Fruit fly (Drosophila melanogaster) whole organism, prepupa: ENCODE data around the gene CG16903.
A peak's percentile ranks its signal among the peaks of the same experiment; 100 is the strongest.

Experiments
- Blimp-1 ChIP-seq: fragments of 200-800 bp; sonication (Bioruptor generic); optimal IDR thresholded peaks from 3 replicates; lab custom pipeline; 2017; ENCODE audit warnings: missing biosample characterization, missing genetic modification characterization, mild to moderate bottlenecking, moderate library complexity, missing genetic modification reagents
- CG10631 ChIP-seq: fragments of 200-800 bp; sonication (Bioruptor generic); optimal IDR thresholded peaks from 2 replicates; lab custom pipeline; 2016; ENCODE audit warnings: missing biosample characterization, missing genetic modification characterization
- CG11294 ChIP-seq: fragments of 200-800 bp; sonication (Bioruptor generic); IDR thresholded peaks from 2 replicates; pipeline ENCODE4 v1.3.6; 2022; ENCODE audit warnings: missing biosample characterization, missing genetic modification characterization
- CG11762 ChIP-seq: fragments of 200-800 bp; sonication (Bioruptor generic); optimal IDR thresholded peaks from 3 replicates; lab custom pipeline; 2016; ENCODE audit warnings: missing biosample characterization, missing genetic modification characterization; ENCODE audit not compliant: insufficient read depth
- CG15336 ChIP-seq: fragments of 200-800 bp; sonication (Bioruptor generic); IDR thresholded peaks from 2 replicates; pipeline ENCODE4 v1.3.6; 2022; ENCODE audit warnings: missing biosample characterization, missing genetic modification characterization
- CG1621 ChIP-seq: fragments of 200-800 bp; sonication (Bioruptor generic); optimal IDR thresholded peaks from 3 replicates; lab custom pipeline; 2018; ENCODE audit warnings: missing biosample characterization, mild to moderate bottlenecking, missing genetic modification characterization
- CG16779 ChIP-seq: fragments of 200-800 bp; sonication (Bioruptor generic); optimal IDR thresholded peaks from 3 replicates; lab custom pipeline; 2017; ENCODE audit warnings: missing biosample characterization, mild to moderate bottlenecking, missing genetic modification characterization
- CG3032 ChIP-seq: fragments of 200-800 bp; optimal IDR thresholded peaks from 2 replicates; lab custom pipeline; 2019; ENCODE audit warnings: missing biosample characterization, mild to moderate bottlenecking, missing genetic modification characterization, moderate library complexity
- CG31627 ChIP-seq: fragments of 200-800 bp; sonication (Bioruptor generic); optimal IDR thresholded peaks from 3 replicates; lab custom pipeline; 2016; ENCODE audit warnings: missing biosample characterization, missing genetic modification characterization
- CG32006 ChIP-seq: fragments of 200-800 bp; sonication (Bioruptor generic); optimal IDR thresholded peaks from 3 replicates; lab custom pipeline; 2017; ENCODE audit warnings: missing biosample characterization, mild to moderate bottlenecking, missing genetic modification characterization
- CG34406 ChIP-seq: fragments of 200-800 bp; sonication (Bioruptor generic); optimal IDR thresholded peaks from 3 replicates; lab custom pipeline; 2016; ENCODE audit warnings: missing biosample characterization, missing genetic modification characterization
- CG3919 ChIP-seq: fragments of 200-800 bp; sonication (Bioruptor generic); optimal IDR thresholded peaks from 3 replicates; lab custom pipeline; 2016; ENCODE audit warnings: missing biosample characterization, missing genetic modification characterization
- CG4318 ChIP-seq: fragments of 200-800 bp; sonication (Bioruptor generic); optimal IDR thresholded peaks from 3 replicates; lab custom pipeline; 2017; ENCODE audit warnings: missing biosample characterization, mild to moderate bottlenecking, missing genetic modification characterization
- CG6163 ChIP-seq: fragments of 200-800 bp; sonication (Bioruptor generic); IDR thresholded peaks from 3 replicates; pipeline ENCODE4 v1.3.6; 2022; ENCODE audit warnings: missing biosample characterization, missing genetic modification characterization
- CG6854 ChIP-seq: fragments of 200-800 bp; sonication (Bioruptor generic); optimal IDR thresholded peaks from 2 replicates; lab custom pipeline; 2017; ENCODE audit warnings: missing biosample characterization, mild to moderate bottlenecking, missing genetic modification characterization
- CG7368 ChIP-seq: fragments of 200-800 bp; sonication (Bioruptor generic); optimal IDR thresholded peaks from 3 replicates; lab custom pipeline; 2016; ENCODE audit warnings: missing biosample characterization, missing genetic modification characterization
- CG8119 ChIP-seq: fragments of 200-800 bp; sonication (Bioruptor generic); IDR thresholded peaks from 3 replicates; pipeline ENCODE4 v1.3.6; 2022; ENCODE audit warnings: missing biosample characterization, missing genetic modification characterization
- CG8632 ChIP-seq: fragments of 200-800 bp; sonication (Bioruptor generic); optimal IDR thresholded peaks from 3 replicates; lab custom pipeline; 2016; ENCODE audit warnings: missing biosample characterization, missing genetic modification characterization
- Eip75B ChIP-seq: fragments of 200-800 bp; sonication (Bioruptor generic); optimal IDR thresholded peaks from 3 replicates; lab custom pipeline; 2016; ENCODE audit warnings: missing biosample characterization, missing genetic modification characterization
- Eip78C ChIP-seq: fragments of 200-800 bp; sonication (Bioruptor generic); peaks from one replicate; lab custom pipeline; 2016; ENCODE audit warnings: missing biosample characterization, missing genetic modification characterization
- Ets21C ChIP-seq: fragments of 200-800 bp; sonication (Bioruptor generic); optimal IDR thresholded peaks from 3 replicates; lab custom pipeline; 2016; ENCODE audit warnings: missing biosample characterization, missing genetic modification characterization
- Ets96B ChIP-seq: fragments of 200-800 bp; optimal IDR thresholded peaks from 2 replicates; lab custom pipeline; 2019; ENCODE audit warnings: missing biosample characterization, mild to moderate bottlenecking, missing genetic modification characterization, moderate library complexity
- Gug ChIP-seq: fragments of 200-800 bp; sonication (Bioruptor generic); IDR thresholded peaks from 2 replicates; pipeline ENCODE4 v1.3.6; 2022; ENCODE audit warnings: missing biosample characterization, missing genetic modification characterization
- Hr38 ChIP-seq: sonication (Bioruptor generic); optimal IDR thresholded peaks from 2 replicates; lab custom pipeline; 2016; ENCODE audit warnings: missing biosample characterization, missing genetic modification characterization
- Hr39 ChIP-seq: fragments of 200-800 bp; sonication (Bioruptor generic); optimal IDR thresholded peaks from 2 replicates; lab custom pipeline; 2016; ENCODE audit warnings: missing biosample characterization, missing genetic modification characterization
- Hr4 ChIP-seq: fragments of 200-800 bp; sonication (Bioruptor generic); optimal IDR thresholded peaks from 3 replicates; lab custom pipeline; 2016; ENCODE audit warnings: missing biosample characterization, missing genetic modification characterization
- Lpt ChIP-seq: fragments of 200-800 bp; sonication (Bioruptor generic); optimal IDR thresholded peaks from 3 replicates; lab custom pipeline; 2016; ENCODE audit warnings: missing biosample characterization, missing genetic modification characterization
- Met ChIP-seq: fragments of 200-800 bp; sonication (Bioruptor generic); optimal IDR thresholded peaks from 3 replicates; lab custom pipeline; 2016; ENCODE audit warnings: missing biosample characterization, missing genetic modification characterization
- OdsH ChIP-seq: fragments of 200-800 bp; sonication (Bioruptor generic); optimal IDR thresholded peaks from 3 replicates; lab custom pipeline; 2016; ENCODE audit warnings: missing biosample characterization, missing genetic modification characterization
- Smox ChIP-seq: fragments of 200-800 bp; sonication (Bioruptor generic); optimal IDR thresholded peaks from 3 replicates; lab custom pipeline; 2016; ENCODE audit warnings: missing biosample characterization, missing genetic modification characterization
- Sox102F ChIP-seq: fragments of 200-800 bp; sonication (Bioruptor generic); optimal IDR thresholded peaks from 2 replicates; lab custom pipeline; 2016; ENCODE audit warnings: missing biosample characterization, mild to moderate bottlenecking, missing genetic modification characterization
- Sox14 ChIP-seq: fragments of 200-800 bp; sonication (Bioruptor generic); optimal IDR thresholded peaks from 3 replicates; lab custom pipeline; 2016; ENCODE audit warnings: missing biosample characterization, missing genetic modification characterization
- Sox15 ChIP-seq: fragments of 200-800 bp; sonication (Bioruptor generic); optimal IDR thresholded peaks from 3 replicates; lab custom pipeline; 2016; ENCODE audit warnings: missing biosample characterization, missing genetic modification characterization
- achi ChIP-seq: fragments of 200-800 bp; sonication (Bioruptor generic); optimal IDR thresholded peaks from 3 replicates; lab custom pipeline; 2016; ENCODE audit warnings: missing biosample characterization, missing genetic modification characterization
- acj6 ChIP-seq: fragments of 200-800 bp; sonication (Bioruptor generic); optimal IDR thresholded peaks from 3 replicates; lab custom pipeline; 2016; ENCODE audit warnings: missing biosample characterization, missing genetic modification characterization
- dac ChIP-seq: fragments of 200-800 bp; sonication (Bioruptor generic); optimal IDR thresholded peaks from 2 replicates; lab custom pipeline; 2017; ENCODE audit warnings: missing biosample characterization, mild to moderate bottlenecking, missing genetic modification characterization
- dsx ChIP-seq: fragments of 200-800 bp; optimal IDR thresholded peaks from 3 replicates; lab custom pipeline; 2019; ENCODE audit warnings: missing biosample characterization, mild to moderate bottlenecking, missing genetic modification characterization, moderate library complexity; ENCODE audit not compliant: poor library complexity, severe bottlenecking
- eg ChIP-seq: fragments of 200-800 bp; sonication (Bioruptor generic); IDR thresholded peaks from 3 replicates; pipeline ENCODE4 v1.3.6; 2022; ENCODE audit warnings: missing biosample characterization, missing genetic modification characterization
- esn ChIP-seq: fragments of 200-800 bp; sonication (Bioruptor generic); optimal IDR thresholded peaks from 2 replicates; lab custom pipeline; 2016; ENCODE audit warnings: missing biosample characterization, mild to moderate bottlenecking, missing genetic modification characterization, moderate library complexity
- fd59A ChIP-seq: fragments of 200-800 bp; sonication (Bioruptor generic); optimal IDR thresholded peaks from 2 replicates; lab custom pipeline; 2017; ENCODE audit warnings: missing biosample characterization, mild to moderate bottlenecking, missing genetic modification characterization, missing genetic modification reagents
- fd85E ChIP-seq: fragments of 200-800 bp; sonication (Bioruptor generic); optimal IDR thresholded peaks from 3 replicates; lab custom pipeline; 2016; ENCODE audit warnings: missing biosample characterization, missing genetic modification characterization
- fkh ChIP-seq: fragments of 200-800 bp; sonication (Bioruptor generic); optimal IDR thresholded peaks from 3 replicates; lab custom pipeline; 2017; ENCODE audit warnings: missing biosample characterization, mild to moderate bottlenecking, missing genetic modification characterization, moderate library complexity
- lz ChIP-seq: fragments of 200-800 bp; sonication (Bioruptor generic); optimal IDR thresholded peaks from 3 replicates; lab custom pipeline; 2016; ENCODE audit warnings: missing biosample characterization, missing genetic modification characterization
- net ChIP-seq: fragments of 200-800 bp; sonication (Bioruptor generic); optimal IDR thresholded peaks from 3 replicates; lab custom pipeline; 2016; ENCODE audit warnings: missing biosample characterization, missing genetic modification characterization
- pdm3 ChIP-seq: fragments of 200-800 bp; sonication (Bioruptor generic); optimal IDR thresholded peaks from 3 replicates; lab custom pipeline; 2016; ENCODE audit warnings: missing biosample characterization, missing genetic modification characterization
- salr ChIP-seq, 2 experiments: fragments of 200-800 bp; sonication (Bioruptor generic); optimal IDR thresholded peaks; 3 replicates each; lab custom pipeline; 2016 to 2018; ENCODE audit warnings: missing biosample characterization in 2 of 2, missing genetic modification characterization in 2 of 2, mild to moderate bottlenecking in 1 of 2
- spab ChIP-seq: fragments of 200-800 bp; sonication (Bioruptor generic); optimal IDR thresholded peaks from 2 replicates; lab custom pipeline; 2017; ENCODE audit warnings: missing biosample characterization, mild to moderate bottlenecking, missing genetic modification characterization, missing genetic modification reagents
- svp ChIP-seq: fragments of 200-800 bp; sonication (Bioruptor generic); peaks from one replicate; lab custom pipeline; 2016; ENCODE audit warnings: missing biosample characterization, missing genetic modification characterization
- vri ChIP-seq: fragments of 200-800 bp; sonication (Bioruptor generic); optimal IDR thresholded peaks from 3 replicates; lab custom pipeline; 2016; ENCODE audit warnings: missing biosample characterization, mild to moderate bottlenecking, missing genetic modification characterization

CG16903 gene

DNA sequence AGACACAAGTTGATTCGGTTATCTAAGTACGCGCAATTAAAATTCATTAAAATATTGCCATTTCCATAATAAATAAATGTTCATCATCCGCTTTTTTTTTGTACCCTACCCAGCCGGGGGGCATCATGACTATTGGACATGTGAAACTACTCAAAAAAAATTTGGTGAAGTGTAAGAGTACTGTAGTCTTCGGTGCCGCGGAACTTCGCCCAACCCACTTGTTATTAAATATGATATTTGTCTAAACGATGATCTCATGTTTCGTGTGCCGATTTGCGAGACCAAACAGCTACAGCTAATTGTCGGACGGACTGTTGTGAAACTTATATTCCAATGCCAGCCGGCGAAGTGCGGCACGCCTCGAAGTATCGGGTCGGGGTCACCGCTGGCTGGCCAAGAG, 8.6 kb upstream of the CG16903 start:
- TF ChIP-seq Eip78C (GFP tag; lab: Kevin White, UChicago) (peak; percentile 37), Ets21C (GFP tag; lab: Kevin White, UChicago) (no peak), Eip75B (GFP tag; lab: Kevin White, UChicago) (peak; percentile 0), svp (peak; percentile 77), fkh (GFP tag; lab: Kevin White, UChicago) (peak; percentile 4), fd85E (GFP tag; lab: Kevin White, UChicago) (no peak), Hr4 (GFP tag; lab: Kevin White, UChicago) (peak; percentile 22), eg (GFP tag; lab: Robert Waterston, UW) (0 out of 3 replicates have a peak, but pooled peaks have one; percentile 31), pdm3 (GFP tag; lab: Kevin White, UChicago) (peak; percentile 10), Blimp-1 (GFP tag; lab: Kevin White, UChicago) (no peak)

DNA sequence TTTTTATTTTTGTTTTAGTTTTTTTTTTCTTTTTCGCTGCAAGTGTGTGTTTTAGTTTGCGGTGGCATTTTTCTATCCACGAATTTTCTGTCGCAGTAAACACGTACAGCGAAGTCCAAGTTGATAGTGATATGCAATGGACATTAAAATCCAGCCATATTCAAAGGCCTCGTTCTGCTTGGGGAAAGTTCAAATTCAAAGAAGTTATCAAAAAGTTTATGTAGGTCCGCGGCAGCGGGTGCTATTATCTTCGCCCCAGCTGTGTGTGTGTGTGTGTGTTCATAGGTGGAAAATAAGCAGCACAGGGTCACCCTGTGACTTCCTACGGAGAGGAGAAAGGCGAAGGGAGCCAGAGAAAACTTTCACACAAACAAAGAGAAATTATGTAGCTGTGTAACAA, 7.3 kb upstream of the CG16903 start:
- peak; percentile 81 for TF ChIP-seq Hr4 (GFP tag; lab: Kevin White, UChicago)
- TF ChIP-seq fd85E (GFP tag; lab: Kevin White, UChicago): no peak
- TF ChIP-seq CG31627 (GFP tag; lab: Kevin White, UChicago): no peak
- peak; percentile 73 for TF ChIP-seq svp
- no peak for TF ChIP-seq CG16779 (tag; lab: Kevin White, UChicago)
- no peak for TF ChIP-seq salr (GFP tag; optimal IDR thresholded peaks at IDR 0.05; lab: Kevin White, UChicago)
- TF ChIP-seq Eip78C (GFP tag; lab: Kevin White, UChicago): peak; percentile 82
- TF ChIP-seq spab (GFP tag; lab: Kevin White, UChicago): no peak
- TF ChIP-seq Sox15 (GFP tag; lab: Kevin White, UChicago): no peak
- TF ChIP-seq CG6854 (GFP tag; lab: Kevin White, UChicago): no peak
- TF ChIP-seq CG3919 (GFP tag; lab: Kevin White, UChicago): peak; percentile 58
- peak; percentile 49 for TF ChIP-seq pdm3 (GFP tag; lab: Kevin White, UChicago)
- no peak for TF ChIP-seq Met
- TF ChIP-seq Lpt (GFP tag; lab: Kevin White, UChicago): peak; percentile 69
- no peak for TF ChIP-seq CG34406
- TF ChIP-seq OdsH (GFP tag; lab: Kevin White, UChicago): peak; percentile 46
- peak; percentile 75 for TF ChIP-seq Gug (GFP tag; lab: Robert Waterston, UW)
- TF ChIP-seq Ets96B: no peak
- no peak for TF ChIP-seq CG8632 (GFP tag; lab: Kevin White, UChicago)
- TF ChIP-seq CG32006: peak; percentile 76
- TF ChIP-seq Sox102F (GFP tag; lab: Kevin White, UChicago): no peak
- TF ChIP-seq Hr39: peak; percentile 37
- no peak for TF ChIP-seq acj6
- TF ChIP-seq Ets21C (GFP tag; lab: Kevin White, UChicago): no peak
- peak; percentile 2 for TF ChIP-seq esn (GFP tag; lab: Kevin White, UChicago)
- TF ChIP-seq CG4318 (GFP tag; lab: Kevin White, UChicago): peak; percentile 63
- no peak for TF ChIP-seq Eip75B (GFP tag; lab: Kevin White, UChicago)
- TF ChIP-seq CG10631 (GFP tag; lab: Kevin White, UChicago): peak; percentile 42
- peak; percentile 64 for TF ChIP-seq achi (GFP tag; lab: Kevin White, UChicago)
- peak; percentile 86 for TF ChIP-seq CG8119 (GFP tag; lab: Robert Waterston, UW)
- TF ChIP-seq dac (GFP tag; lab: Kevin White, UChicago): peak; percentile 73
- TF ChIP-seq CG7368: no peak
- peak; percentile 79 for TF ChIP-seq CG6163 (GFP tag; lab: Robert Waterston, UW)
- TF ChIP-seq eg (GFP tag; lab: Robert Waterston, UW): peak; percentile 92
- TF ChIP-seq dsx (GFP tag; lab: Kevin White, UChicago): no peak
- no peak for TF ChIP-seq lz (GFP tag; lab: Kevin White, UChicago)
- TF ChIP-seq fkh (GFP tag; lab: Kevin White, UChicago): no peak
- no peak for TF ChIP-seq CG3032
- peak; percentile 82 for TF ChIP-seq CG11294 (GFP tag; lab: Robert Waterston, UW)
- no peak for TF ChIP-seq Smox
- peak; percentile 58 for TF ChIP-seq net (GFP tag; lab: Kevin White, UChicago)
- no peak for TF ChIP-seq CG11762
- TF ChIP-seq CG15336 (GFP tag; lab: Robert Waterston, UW): peak; percentile 89
- no peak for TF ChIP-seq CG1621 (tag; lab: Kevin White, UChicago)
- no peak for TF ChIP-seq fd59A (GFP tag; lab: Kevin White, UChicago)
- TF ChIP-seq vri (GFP tag; lab: Kevin White, UChicago): no peak
- TF ChIP-seq Sox14 (GFP tag; lab: Kevin White, UChicago): peak; percentile 16
- TF ChIP-seq Hr38 (GFP tag; lab: Kevin White, UChicago): no peak
